Worm (Caenorhabditis elegans) whole organism, young adult: Measurements from ENCODE around the gene T09F5.10.
"Not testable (repeated sequence)": the region's sequence is repeated elsewhere in the genome, so short reads cannot be mapped to it uniquely, and the experiment has no call there.

Experiments
- ZK185.1 ChIP-seq: sonication (generic microtip); optimal IDR thresholded peaks from 2 replicates; lab custom pipeline; 2016; ENCODE audit warnings: mild to moderate bottlenecking, missing genetic modification characterization, missing compliant biosample characterization; ENCODE audit not compliant: poor library complexity, severe bottlenecking
- ama-1 ChIP-seq, 3 experiments: fragments of 150-350 bp in 1 of 3; sonication (generic microtip) in 2 of 3; optimal IDR thresholded peaks; 2 replicates each; lab custom pipeline; 2014 to 2018; ENCODE audit warnings: missing biosample characterization in 2 of 3, missing genetic modification characterization in 2 of 3, missing genetic modification reagents in 2 of 3
- ztf-26 ChIP-seq: sonication (generic microtip); optimal IDR thresholded peaks from 2 replicates; lab custom pipeline; 2017; ENCODE audit warnings: missing genetic modification characterization, missing compliant biosample characterization

DNA sequence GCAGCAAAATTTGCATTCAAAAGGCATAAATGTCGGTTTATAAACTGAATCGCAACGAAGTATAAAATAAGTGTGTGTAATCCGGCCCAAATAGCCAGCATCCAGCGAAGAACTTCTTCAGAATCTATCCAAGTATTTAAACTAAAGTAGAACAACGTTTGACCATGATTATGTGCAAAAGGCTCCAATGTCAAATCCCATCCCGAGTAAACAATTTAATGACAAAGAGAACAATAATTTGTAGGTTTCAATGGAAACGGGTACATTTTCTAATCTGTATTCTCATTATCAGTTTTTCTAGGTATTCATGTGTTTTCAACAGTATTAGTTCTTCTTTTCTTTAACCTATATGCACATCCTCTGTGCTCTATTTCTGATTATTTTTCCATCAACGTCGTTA is 27.8 kb downstream of the T09F5.10 start, which contains the start of gene C41G6.12:
- not testable (repeated sequence) for TF ChIP-seq ZK185.1; ama-1 (optimal IDR thresholded peaks at IDR 0.05; lab: Kevin White, UChicago); ama-1 (GFP tag; optimal IDR thresholded peaks at IDR 0.05; lab: Kevin White, UChicago); ztf-26 (tag; lab: Kevin White, UChicago)
